Fruit fly (Drosophila melanogaster): ENCODE measurements around the gene CG32544.
A peak's percentile ranks its signal among the peaks of the same experiment; 100 is the strongest.

Gene CG32544

DNA sequence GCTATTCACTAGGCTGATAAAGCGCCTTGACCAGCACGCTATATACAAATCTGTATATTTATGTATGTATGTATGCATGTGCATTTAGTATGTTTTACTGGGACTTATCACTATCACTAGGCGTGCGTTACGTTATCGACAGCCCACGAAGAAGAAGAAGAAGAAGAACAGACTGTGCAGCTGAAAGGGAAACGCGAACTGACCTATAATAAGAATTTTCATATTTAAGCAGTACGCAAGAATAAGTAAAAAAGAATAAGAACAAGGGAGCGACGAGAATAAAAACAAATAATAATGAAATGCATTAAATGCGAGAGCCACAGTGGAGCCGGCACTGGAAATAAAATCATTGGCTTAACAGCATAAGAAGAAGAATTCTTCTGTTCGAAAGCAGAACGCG is 23.8 kb upstream of the CG32544 start:
- TF ChIP-seq Eip75B (GFP tag; optimal IDR thresholded peaks at IDR 0.05) (no peak), lz (GFP tag; optimal IDR thresholded peaks at IDR 0.05) (no peak), Hr38 (GFP tag; optimal IDR thresholded peaks at IDR 0.05) (no peak), Smox (GFP tag; optimal IDR thresholded peaks at IDR 0.05) (no peak), CG34406 (GFP tag; optimal IDR thresholded peaks at IDR 0.05) (no peak), svp (GFP tag) (peak; percentile 44), spab (GFP tag; optimal IDR thresholded peaks at IDR 0.05) (peak; percentile 12), CG8119 (GFP tag; IDR thresholded peaks at IDR 0.05) (0 out of 3 replicates have a peak, but pooled peaks have one; percentile 14), eg (GFP tag; IDR thresholded peaks at IDR 0.05) (peak; percentile 43; the same call in 1 of the 3 replicates), OdsH (GFP tag; optimal IDR thresholded peaks at IDR 0.05) (peak; percentile 5), net (GFP tag; optimal IDR thresholded peaks at IDR 0.05) (no peak), Eip93F (GFP tag; optimal IDR thresholded peaks at IDR 0.05) (no peak), CG6808 (GFP tag; optimal IDR thresholded peaks at IDR 0.05) (peak; percentile 45), CG1621 (tag; optimal IDR thresholded peaks at IDR 0.05) (peak; percentile 34), Hr4 (GFP tag; optimal IDR thresholded peaks at IDR 0.05) (no peak), CG3032 (tag; optimal IDR thresholded peaks at IDR 0.05) (peak; percentile 19), Gug (GFP tag; IDR thresholded peaks at IDR 0.05) (0 out of 2 replicates have a peak, but pooled peaks have one; percentile 12), esn (GFP tag; optimal IDR thresholded peaks at IDR 0.05) (no peak), ss (GFP tag; optimal IDR thresholded peaks at IDR 0.05) (peak; percentile 56 to 62), CG6792 (GFP tag; optimal IDR thresholded peaks at IDR 0.05) (no peak), CG10669 (GFP tag; optimal IDR thresholded peaks at IDR 0.05) (peak; percentile 11), dsx (GFP tag; optimal IDR thresholded peaks at IDR 0.05; ENCODE audit: poor library complexity, severe bottlenecking) (peak; percentile 22), CG16779 (tag; optimal IDR thresholded peaks at IDR 0.05) (peak; percentile 30), Sox102F (GFP tag; optimal IDR thresholded peaks at IDR 0.05) (no peak), Sox14 (GFP tag; optimal IDR thresholded peaks at IDR 0.05) (peak; percentile 12), Ets96B (tag; optimal IDR thresholded peaks at IDR 0.05) (peak; percentile 30), Eip78C (GFP tag) (peak; percentile 49)

- TF ChIP-seq acj6 (GFP tag; optimal IDR thresholded peaks at IDR 0.05) (peak; percentile 12), CG1621 (tag; optimal IDR thresholded peaks at IDR 0.05) (no peak), Ets96B (tag; optimal IDR thresholded peaks at IDR 0.05) (no peak), CG11902 (GFP tag; optimal IDR thresholded peaks at IDR 0.05) (no peak), CG8119 (GFP tag; IDR thresholded peaks at IDR 0.05) (peak; percentile 45; the same call in 2 of the 3 replicates), CG31627 (GFP tag; optimal IDR thresholded peaks at IDR 0.05) (no peak), CG11762 (GFP tag; optimal IDR thresholded peaks at IDR 0.05; ENCODE audit: insufficient read depth) (no peak), CG6276 (GFP tag; optimal IDR thresholded peaks at IDR 0.05) (no peak), CG6808 (GFP tag; optimal IDR thresholded peaks at IDR 0.05) (no peak), esn (GFP tag; optimal IDR thresholded peaks at IDR 0.05) (no peak), achi (GFP tag; optimal IDR thresholded peaks at IDR 0.05) (peak; percentile 11), Smox (GFP tag; optimal IDR thresholded peaks at IDR 0.05) (no peak), eg (GFP tag; IDR thresholded peaks at IDR 0.05) (peak; percentile 48; the same call in 1 of the 3 replicates), salr (GFP tag; optimal IDR thresholded peaks at IDR 0.05) (no peak), CG4318 (GFP tag; optimal IDR thresholded peaks at IDR 0.05) (no peak), fd59A (GFP tag; optimal IDR thresholded peaks at IDR 0.05) (peak; percentile 7), topi (GFP tag; optimal IDR thresholded peaks at IDR 0.05) (no peak), Gug (GFP tag; IDR thresholded peaks at IDR 0.05) (no peak), Eip93F (GFP tag; optimal IDR thresholded peaks at IDR 0.05) (no peak), CG34406 (GFP tag; optimal IDR thresholded peaks at IDR 0.05) (no peak), Sox14 (GFP tag; optimal IDR thresholded peaks at IDR 0.05) (no peak), fkh (GFP tag; optimal IDR thresholded peaks at IDR 0.05) (no peak), Blimp-1 (GFP tag; optimal IDR thresholded peaks at IDR 0.05) (no peak), Sox102F (GFP tag; optimal IDR thresholded peaks at IDR 0.05) (no peak), Eip78C (GFP tag) (peak; percentile 77), CG3032 (tag; optimal IDR thresholded peaks at IDR 0.05) (peak; percentile 36), CG32006 (GFP tag; optimal IDR thresholded peaks at IDR 0.05) (peak; percentile 48), CG7368 (GFP tag; optimal IDR thresholded peaks at IDR 0.05) (no peak), CG15336 (GFP tag; IDR thresholded peaks at IDR 0.05) (no peak), Eip75B (GFP tag; optimal IDR thresholded peaks at IDR 0.05) (peak; percentile 23), OdsH (GFP tag; optimal IDR thresholded peaks at IDR 0.05) (peak; percentile 22), fd85E (GFP tag; optimal IDR thresholded peaks at IDR 0.05) (no peak), Hr39 (GFP tag; optimal IDR thresholded peaks at IDR 0.05) (peak; percentile 17), CG6163 (GFP tag; IDR thresholded peaks at IDR 0.05) (no peak), Met (GFP tag; optimal IDR thresholded peaks at IDR 0.05) (no peak), CG8632 (GFP tag; optimal IDR thresholded peaks at IDR 0.05) (no peak), dac (GFP tag; optimal IDR thresholded peaks at IDR 0.05) (no peak), net (GFP tag; optimal IDR thresholded peaks at IDR 0.05) (no peak)
Observed at dm6 chrX:18837046-18837445, 23.0 kb upstream of the CG32544 start.
